Worm (Caenorhabditis elegans): ENCODE results near the gene exc-12.

The exc-12 gene

DNA sequence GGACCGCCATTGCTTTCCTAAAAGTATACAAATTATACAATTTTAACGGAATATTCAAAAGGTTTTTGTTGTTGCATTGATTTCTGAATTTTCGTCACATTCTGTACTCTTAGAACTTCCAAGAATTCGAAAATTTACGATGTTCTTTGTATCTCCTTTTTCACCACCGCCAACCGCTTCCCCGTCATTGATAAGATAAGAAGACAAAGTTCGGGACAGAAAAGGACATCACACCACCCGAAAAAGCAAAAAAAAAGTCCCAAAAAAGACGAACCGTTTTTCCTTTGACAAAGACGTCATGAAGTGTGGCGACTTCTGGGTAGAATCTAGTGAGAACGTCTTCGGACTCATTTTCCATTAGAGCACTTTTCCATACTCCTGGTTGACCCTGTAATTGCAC, 27.8 kb downstream of the exc-12 start:
- no peak for TF ChIP-seq fkh-3 (tag; optimal IDR thresholded peaks at IDR 0.05)
- TF ChIP-seq nfyb-1 (GFP tag; IDR thresholded peaks at IDR 0.05) = peak; percentile 9; the same call in 1 of the 2 replicates
- peak; percentile 58 for TF ChIP-seq nhr-80 (tag; optimal IDR thresholded peaks at IDR 0.05)
- TF ChIP-seq egrh-3 (GFP tag; IDR thresholded peaks at IDR 0.05) = no peak

DNA sequence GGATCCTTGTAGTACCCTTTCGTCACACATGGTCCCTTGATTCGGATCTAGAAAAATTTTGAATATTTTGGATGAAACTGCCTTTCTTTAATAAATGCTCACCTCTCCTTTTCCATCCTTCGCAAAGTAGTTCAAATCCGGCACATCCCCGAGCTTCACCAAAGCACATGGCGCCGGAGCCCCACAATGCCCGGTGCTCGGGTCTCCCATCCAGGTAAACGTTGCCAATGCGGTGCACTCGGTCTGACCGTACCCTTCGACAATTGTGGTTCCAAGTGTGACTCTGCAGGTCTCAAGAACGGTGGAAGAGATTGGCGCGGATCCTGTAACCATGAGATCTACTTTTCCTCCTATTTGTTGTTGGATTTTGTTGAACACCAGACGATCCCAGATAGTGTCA, 29.5 kb downstream of the exc-12 start:
- no peak for TF ChIP-seq hmg-20 (GFP tag; IDR thresholded peaks at IDR 0.05)
- peak; percentile 59 for TF ChIP-seq zfh-2 (GFP tag; conservative IDR thresholded peaks at IDR 0.05)
- no peak for TF ChIP-seq dpff-1 (tag; optimal IDR thresholded peaks at IDR 0.05)
- no peak for TF ChIP-seq tlf-1 (GFP tag; optimal IDR thresholded peaks at IDR 0.05)

DNA sequence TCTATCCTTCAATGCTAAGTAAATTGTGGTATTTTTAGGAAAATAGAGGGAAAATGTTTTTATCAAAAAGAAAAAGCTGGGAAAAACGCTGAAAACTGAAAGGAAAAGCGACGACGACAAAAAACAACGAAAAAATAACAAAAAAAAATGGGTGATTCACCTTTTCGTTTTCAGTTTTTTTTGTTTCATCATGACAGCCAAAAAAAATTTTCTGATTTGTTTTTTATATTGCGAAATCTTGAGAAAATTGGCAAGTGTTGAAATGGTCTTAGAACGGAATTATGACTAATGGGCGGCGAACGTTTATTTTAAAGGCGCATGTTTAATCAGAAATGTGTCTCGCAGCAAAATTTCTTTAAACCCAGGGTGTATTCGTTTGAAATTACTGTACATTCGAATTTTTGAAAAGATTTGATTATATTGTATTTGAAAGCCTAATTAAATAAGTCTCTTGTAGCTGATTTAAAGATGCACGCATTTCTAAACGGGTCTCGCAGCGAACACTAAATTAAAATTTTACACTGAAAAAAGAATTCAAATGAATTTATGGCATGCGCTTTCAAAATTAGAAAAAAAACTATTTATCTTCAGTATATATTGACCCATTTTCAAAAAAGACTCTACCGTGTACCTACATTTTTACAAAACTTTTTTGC, 34.4 kb downstream of the exc-12 start:
- TF ChIP-seq lag-1 (GFP tag; IDR thresholded peaks at IDR 0.05) = no peak
- peak; percentile 76 for TF ChIP-seq cebp-1 (GFP tag; IDR thresholded peaks at IDR 0.05)
- peak; percentile 93 for TF ChIP-seq cebp-1 (tag; optimal IDR thresholded peaks at IDR 0.05)
- TF ChIP-seq hrde-1 (tag; optimal IDR thresholded peaks at IDR 0.05; ENCODE audit: borderline replicate concordance) = no peak

DNA sequence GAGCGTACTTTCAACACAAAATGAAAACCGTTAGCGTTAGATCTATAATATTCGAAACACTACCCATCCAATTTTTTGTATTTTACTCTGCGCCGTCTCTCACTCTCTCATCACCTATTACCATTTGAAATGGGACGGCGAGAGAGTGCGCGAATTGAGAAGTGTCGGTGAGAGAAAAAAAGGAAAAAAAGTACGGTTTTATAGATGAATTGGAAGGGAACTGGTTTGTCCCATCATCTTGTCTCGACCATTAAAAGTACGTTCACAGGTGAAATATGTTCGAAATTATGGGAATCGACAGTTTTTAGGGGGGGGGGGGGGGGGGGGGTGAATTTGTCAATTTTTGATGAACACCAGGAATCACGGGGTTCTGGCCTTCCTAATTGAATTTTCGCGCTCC, 35.5 kb downstream of the exc-12 start:
- TF ChIP-seq chd-7 (tag; optimal IDR thresholded peaks at IDR 0.05) (no peak), Y53F4B.3 (GFP tag; IDR thresholded peaks at IDR 0.05) (no peak), ztf-28 (GFP tag; IDR thresholded peaks at IDR 0.05) (no peak), ztf-26 (tag; optimal IDR thresholded peaks at IDR 0.05) (no peak), hmg-1.2 (GFP tag; IDR thresholded peaks at IDR 0.05) (0 out of 2 replicates have a peak, but pooled peaks have one; percentile 10), gei-17 (GFP tag; optimal IDR thresholded peaks at IDR 0.05) (no peak), cebp-1 (GFP tag; IDR thresholded peaks at IDR 0.05) (no peak), cebp-1 (tag; optimal IDR thresholded peaks at IDR 0.05) (no peak), B0336.3 (GFP tag; IDR thresholded peaks at IDR 0.05) (no peak), ztf-22 (GFP tag; optimal IDR thresholded peaks at IDR 0.05) (no peak), egrh-3 (GFP tag; IDR thresholded peaks at IDR 0.05) (peak; percentile 36; the same call in 1 of the 2 replicates)

DNA sequence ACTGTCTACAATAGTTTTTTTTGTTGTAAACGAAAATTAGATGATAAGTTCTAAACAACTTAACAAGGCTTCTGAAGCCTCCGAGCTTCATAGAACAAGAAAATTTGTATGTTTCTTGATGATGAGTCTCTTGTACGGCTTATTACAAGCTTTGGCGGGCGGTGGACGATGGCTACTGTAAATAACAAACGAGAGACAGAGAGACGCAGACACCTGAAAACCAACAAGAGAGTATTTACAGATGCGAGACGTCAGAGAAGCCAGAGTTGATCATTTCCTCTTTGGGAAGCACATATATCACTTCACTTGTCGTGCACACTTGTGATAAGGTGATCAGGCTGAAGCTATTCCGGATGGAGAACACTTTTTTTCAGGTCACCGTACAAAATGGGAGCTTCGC, 39.4 kb downstream of the exc-12 start:
- TF ChIP-seq akir-1 (GFP tag; optimal IDR thresholded peaks at IDR 0.05) = no peak
- no peak for TF ChIP-seq snpc-4 (GFP tag; optimal IDR thresholded peaks at IDR 0.05)
- TF ChIP-seq snpc-4 (tag; optimal IDR thresholded peaks at IDR 0.05) = no peak
- no peak for TF ChIP-seq rcor-1 (GFP tag; IDR thresholded peaks at IDR 0.05)
- TF ChIP-seq hmg-1.2 (GFP tag; IDR thresholded peaks at IDR 0.05) = peak; percentile 51; the same call in 1 of the 2 replicates

DNA sequence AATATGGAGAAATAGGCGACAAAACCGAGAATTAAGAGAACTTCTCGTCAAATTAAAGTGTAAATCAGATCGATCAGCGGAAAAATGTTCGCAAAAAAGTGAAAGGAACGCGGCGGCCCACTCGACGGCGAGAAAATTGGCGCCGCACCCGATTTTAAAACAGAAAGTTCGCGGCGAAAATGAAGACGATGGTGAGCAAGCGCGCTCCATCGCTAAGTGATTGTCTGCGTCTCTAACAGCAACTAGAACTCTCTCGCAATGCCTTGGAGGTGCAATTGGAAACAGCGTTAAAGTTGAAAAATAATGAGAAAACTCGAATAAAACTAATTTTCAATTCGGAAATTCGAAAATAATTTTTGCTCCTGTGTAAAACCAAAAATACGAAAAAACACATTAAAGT, 40.2 kb downstream of the exc-12 start:
- TF ChIP-seq madf-3 (GFP tag; IDR thresholded peaks at IDR 0.05) (0 out of 2 replicates have a peak, but pooled peaks have one; percentile 25), ztf-25 (GFP tag; IDR thresholded peaks at IDR 0.05) (no peak), dpl-1 (GFP tag; optimal IDR thresholded peaks at IDR 0.05) (peak; percentile 71), ceh-100 (GFP tag; IDR thresholded peaks at IDR 0.05) (peak; percentile 21; the same call in 1 of the 2 replicates), mcd-1 (GFP tag; IDR thresholded peaks at IDR 0.05) (peak; percentile 95), F57A8.1 (GFP tag; optimal IDR thresholded peaks at IDR 0.05) (no peak), snpc-3.4 (tag; optimal IDR thresholded peaks at IDR 0.05) (peak; percentile 14), Y53F4B.3 (GFP tag; IDR thresholded peaks at IDR 0.05) (no peak), hmg-20 (GFP tag; IDR thresholded peaks at IDR 0.05) (no peak), hmg-1.2 (GFP tag; IDR thresholded peaks at IDR 0.05) (peak; percentile 97), nhr-27 (tag; optimal IDR thresholded peaks at IDR 0.05) (no peak), lag-1 (GFP tag; IDR thresholded peaks at IDR 0.05) (no peak), unc-62 (GFP tag; optimal IDR thresholded peaks at IDR 0.05) (no peak), efl-1 (GFP tag; optimal IDR thresholded peaks at IDR 0.05) (peak; percentile 86), madf-6 (GFP tag; IDR thresholded peaks at IDR 0.05) (peak; percentile 93), ama-1 (optimal IDR thresholded peaks at IDR 0.05) (no peak), ama-1 (GFP tag; optimal IDR thresholded peaks at IDR 0.05) (no peak), D2030.7 (GFP tag; IDR thresholded peaks at IDR 0.05) (peak; percentile 82), Y79H2A.3 (GFP tag; conservative IDR thresholded peaks at IDR 0.05) (no peak), ekl-4 (GFP tag; IDR thresholded peaks at IDR 0.05) (peak; percentile 73; the same call in 1 of the 2 replicates)

All from whole organism, young adult.